Fruit fly (Drosophila melanogaster) whole organism, prepupa: ENCODE data around the gene fit.

Experiments
- Blimp-1 ChIP-seq: fragments of 200-800 bp; sonication (Bioruptor generic); optimal IDR thresholded peaks from 3 replicates; lab custom pipeline; 2017; ENCODE audit warnings: missing biosample characterization, missing genetic modification characterization, mild to moderate bottlenecking, moderate library complexity, missing genetic modification reagents
- CG10669 ChIP-seq: fragments of 200-800 bp; sonication (Bioruptor generic); optimal IDR thresholded peaks from 3 replicates; lab custom pipeline; 2018; ENCODE audit warnings: missing biosample characterization, mild to moderate bottlenecking, missing genetic modification characterization, moderate library complexity
- CG11294 ChIP-seq: fragments of 200-800 bp; sonication (Bioruptor generic); IDR thresholded peaks from 2 replicates; pipeline ENCODE4 v1.3.6; 2022; ENCODE audit warnings: missing biosample characterization, missing genetic modification characterization
- CG11762 ChIP-seq: fragments of 200-800 bp; sonication (Bioruptor generic); optimal IDR thresholded peaks from 3 replicates; lab custom pipeline; 2016; ENCODE audit warnings: missing biosample characterization, missing genetic modification characterization; ENCODE audit not compliant: insufficient read depth
- CG1621 ChIP-seq: fragments of 200-800 bp; sonication (Bioruptor generic); optimal IDR thresholded peaks from 3 replicates; lab custom pipeline; 2018; ENCODE audit warnings: missing biosample characterization, mild to moderate bottlenecking, missing genetic modification characterization
- CG3032 ChIP-seq: fragments of 200-800 bp; optimal IDR thresholded peaks from 2 replicates; lab custom pipeline; 2019; ENCODE audit warnings: missing biosample characterization, mild to moderate bottlenecking, missing genetic modification characterization, moderate library complexity
- CG31627 ChIP-seq: fragments of 200-800 bp; sonication (Bioruptor generic); optimal IDR thresholded peaks from 3 replicates; lab custom pipeline; 2016; ENCODE audit warnings: missing biosample characterization, missing genetic modification characterization
- CG32006 ChIP-seq: fragments of 200-800 bp; sonication (Bioruptor generic); optimal IDR thresholded peaks from 3 replicates; lab custom pipeline; 2017; ENCODE audit warnings: missing biosample characterization, mild to moderate bottlenecking, missing genetic modification characterization
- CG4318 ChIP-seq: fragments of 200-800 bp; sonication (Bioruptor generic); optimal IDR thresholded peaks from 3 replicates; lab custom pipeline; 2017; ENCODE audit warnings: missing biosample characterization, mild to moderate bottlenecking, missing genetic modification characterization
- CG6276 ChIP-seq: fragments of 200-800 bp; sonication (Bioruptor generic); optimal IDR thresholded peaks from 2 replicates; lab custom pipeline; 2017; ENCODE audit warnings: missing biosample characterization, mild to moderate bottlenecking, missing genetic modification characterization
- CG7368 ChIP-seq: fragments of 200-800 bp; sonication (Bioruptor generic); optimal IDR thresholded peaks from 3 replicates; lab custom pipeline; 2016; ENCODE audit warnings: missing biosample characterization, missing genetic modification characterization
- CG8119 ChIP-seq: fragments of 200-800 bp; sonication (Bioruptor generic); IDR thresholded peaks from 3 replicates; pipeline ENCODE4 v1.3.6; 2022; ENCODE audit warnings: missing biosample characterization, missing genetic modification characterization
- CG8632 ChIP-seq: fragments of 200-800 bp; sonication (Bioruptor generic); optimal IDR thresholded peaks from 3 replicates; lab custom pipeline; 2016; ENCODE audit warnings: missing biosample characterization, missing genetic modification characterization
- CG9139 ChIP-seq: fragments of 200-800 bp; sonication (Bioruptor generic); optimal IDR thresholded peaks from 3 replicates; lab custom pipeline; 2017; ENCODE audit warnings: missing biosample characterization, mild to moderate bottlenecking, missing genetic modification characterization
- Eip75B ChIP-seq: fragments of 200-800 bp; sonication (Bioruptor generic); optimal IDR thresholded peaks from 3 replicates; lab custom pipeline; 2016; ENCODE audit warnings: missing biosample characterization, missing genetic modification characterization
- Eip93F ChIP-seq: fragments of 200-800 bp; sonication (Bioruptor generic); optimal IDR thresholded peaks from 2 replicates; lab custom pipeline; 2016; ENCODE audit warnings: missing biosample characterization, mild to moderate bottlenecking, missing genetic modification characterization
- Gug ChIP-seq: fragments of 200-800 bp; sonication (Bioruptor generic); IDR thresholded peaks from 2 replicates; pipeline ENCODE4 v1.3.6; 2022; ENCODE audit warnings: missing biosample characterization, missing genetic modification characterization
- Hr38 ChIP-seq: sonication (Bioruptor generic); optimal IDR thresholded peaks from 2 replicates; lab custom pipeline; 2016; ENCODE audit warnings: missing biosample characterization, missing genetic modification characterization
- Hr39 ChIP-seq: fragments of 200-800 bp; sonication (Bioruptor generic); optimal IDR thresholded peaks from 2 replicates; lab custom pipeline; 2016; ENCODE audit warnings: missing biosample characterization, missing genetic modification characterization
- Met ChIP-seq: fragments of 200-800 bp; sonication (Bioruptor generic); optimal IDR thresholded peaks from 3 replicates; lab custom pipeline; 2016; ENCODE audit warnings: missing biosample characterization, missing genetic modification characterization
- Sox102F ChIP-seq: fragments of 200-800 bp; sonication (Bioruptor generic); optimal IDR thresholded peaks from 2 replicates; lab custom pipeline; 2016; ENCODE audit warnings: missing biosample characterization, mild to moderate bottlenecking, missing genetic modification characterization
- Sox14 ChIP-seq: fragments of 200-800 bp; sonication (Bioruptor generic); optimal IDR thresholded peaks from 3 replicates; lab custom pipeline; 2016; ENCODE audit warnings: missing biosample characterization, missing genetic modification characterization
- Sox15 ChIP-seq: fragments of 200-800 bp; sonication (Bioruptor generic); optimal IDR thresholded peaks from 3 replicates; lab custom pipeline; 2016; ENCODE audit warnings: missing biosample characterization, missing genetic modification characterization
- acj6 ChIP-seq: fragments of 200-800 bp; sonication (Bioruptor generic); optimal IDR thresholded peaks from 3 replicates; lab custom pipeline; 2016; ENCODE audit warnings: missing biosample characterization, missing genetic modification characterization
- cyc ChIP-seq: fragments of 200-800 bp; sonication (Bioruptor generic); optimal IDR thresholded peaks from 3 replicates; lab custom pipeline; 2016; ENCODE audit warnings: missing biosample characterization, missing genetic modification characterization
- dsx ChIP-seq: fragments of 200-800 bp; optimal IDR thresholded peaks from 3 replicates; lab custom pipeline; 2019; ENCODE audit warnings: missing biosample characterization, mild to moderate bottlenecking, missing genetic modification characterization, moderate library complexity; ENCODE audit not compliant: poor library complexity, severe bottlenecking
- eg ChIP-seq: fragments of 200-800 bp; sonication (Bioruptor generic); IDR thresholded peaks from 3 replicates; pipeline ENCODE4 v1.3.6; 2022; ENCODE audit warnings: missing biosample characterization, missing genetic modification characterization
- fd59A ChIP-seq: fragments of 200-800 bp; sonication (Bioruptor generic); optimal IDR thresholded peaks from 2 replicates; lab custom pipeline; 2017; ENCODE audit warnings: missing biosample characterization, mild to moderate bottlenecking, missing genetic modification characterization, missing genetic modification reagents
- fd85E ChIP-seq: fragments of 200-800 bp; sonication (Bioruptor generic); optimal IDR thresholded peaks from 3 replicates; lab custom pipeline; 2016; ENCODE audit warnings: missing biosample characterization, missing genetic modification characterization
- fkh ChIP-seq: fragments of 200-800 bp; sonication (Bioruptor generic); optimal IDR thresholded peaks from 3 replicates; lab custom pipeline; 2017; ENCODE audit warnings: missing biosample characterization, mild to moderate bottlenecking, missing genetic modification characterization, moderate library complexity
- lz ChIP-seq: fragments of 200-800 bp; sonication (Bioruptor generic); optimal IDR thresholded peaks from 3 replicates; lab custom pipeline; 2016; ENCODE audit warnings: missing biosample characterization, missing genetic modification characterization
- net ChIP-seq: fragments of 200-800 bp; sonication (Bioruptor generic); optimal IDR thresholded peaks from 3 replicates; lab custom pipeline; 2016; ENCODE audit warnings: missing biosample characterization, missing genetic modification characterization
- pdm3 ChIP-seq: fragments of 200-800 bp; sonication (Bioruptor generic); optimal IDR thresholded peaks from 3 replicates; lab custom pipeline; 2016; ENCODE audit warnings: missing biosample characterization, missing genetic modification characterization
- salr ChIP-seq, 2 experiments: fragments of 200-800 bp; sonication (Bioruptor generic); optimal IDR thresholded peaks; 3 replicates each; lab custom pipeline; 2016 to 2018; ENCODE audit warnings: missing biosample characterization in 2 of 2, missing genetic modification characterization in 2 of 2, mild to moderate bottlenecking in 1 of 2
- ss ChIP-seq, 2 experiments: fragments of 200-800 bp; sonication (Bioruptor generic); optimal IDR thresholded peaks; 2 replicates in 1 of 2; 3 replicates in 1 of 2; lab custom pipeline; 2017 to 2018; ENCODE audit warnings: mild to moderate bottlenecking in 2 of 2, missing biosample characterization in 2 of 2, missing genetic modification characterization in 2 of 2, moderate library complexity in 1 of 2
- svp ChIP-seq: fragments of 200-800 bp; sonication (Bioruptor generic); peaks from one replicate; lab custom pipeline; 2016; ENCODE audit warnings: missing biosample characterization, missing genetic modification characterization
- topi ChIP-seq: fragments of 200-800 bp; sonication (Bioruptor generic); optimal IDR thresholded peaks from 3 replicates; lab custom pipeline; 2016; ENCODE audit warnings: missing biosample characterization, missing genetic modification characterization
- vri ChIP-seq: fragments of 200-800 bp; sonication (Bioruptor generic); optimal IDR thresholded peaks from 3 replicates; lab custom pipeline; 2016; ENCODE audit warnings: missing biosample characterization, mild to moderate bottlenecking, missing genetic modification characterization

fit gene

DNA sequence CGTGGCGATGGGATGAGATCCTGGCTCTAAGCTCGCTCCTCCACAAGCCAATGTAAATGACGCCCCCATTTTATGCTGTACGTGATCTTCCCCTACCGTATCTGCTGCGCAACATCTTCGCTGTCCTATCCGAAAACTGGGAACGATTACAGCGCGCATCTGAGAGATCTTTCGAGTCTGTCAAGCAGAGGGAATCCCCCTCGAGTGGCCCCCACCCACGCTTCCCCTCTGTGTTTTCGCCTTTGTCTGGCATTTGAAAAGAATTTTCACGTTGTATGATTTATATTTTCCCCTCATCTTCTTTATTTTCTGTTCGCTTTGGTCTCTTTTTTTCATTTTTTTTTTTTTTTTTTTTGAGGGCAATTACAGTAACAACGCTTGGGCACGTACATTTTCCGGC lies 36.8 kb downstream of the fit start:
- peak; percentile 19; the same call in 1 of the 3 replicates for TF ChIP-seq CG8119 (GFP tag; lab: Robert Waterston, UW)
- TF ChIP-seq vri (GFP tag; lab: Kevin White, UChicago) = no peak

dm6 chr3R:21846559-21846958 lies 37.7 kb downstream of the fit start, which contains the start of gene Gr93d:
Gene Gr93d (minus strand): TSS chr3R:21846659.
- TF ChIP-seq cyc (no peak), Eip75B (no peak), CG6276 (GFP tag; lab: Kevin White, UChicago) (no peak)

DNA sequence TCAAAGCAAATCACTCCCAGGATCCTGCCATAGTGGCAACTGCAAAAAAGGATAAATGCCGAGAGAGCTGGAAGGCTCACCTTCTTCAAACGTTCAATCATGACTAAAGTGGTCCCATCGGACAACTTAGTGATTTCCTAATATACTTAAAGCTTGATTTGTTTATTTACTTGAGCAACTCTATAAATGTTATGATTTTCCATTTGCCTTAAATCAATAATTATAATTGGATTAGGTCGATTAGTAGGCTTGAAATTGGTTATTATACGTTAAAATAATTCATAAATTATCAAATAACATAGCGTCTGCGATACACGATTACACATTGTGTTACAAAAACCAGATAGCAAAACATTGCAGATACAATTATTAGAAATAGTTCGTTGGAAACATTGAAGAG lies 39.1 kb downstream of the fit start, which contains the start of gene Gr93c:
Gene Gr93c (minus strand): TSS at position 101 of the 400 bp plus-strand sequence.
- no peak for TF ChIP-seq pdm3 (GFP tag; lab: Kevin White, UChicago)
- no peak for TF ChIP-seq CG9139 (GFP tag; lab: Kevin White, UChicago)
- no peak for TF ChIP-seq fd85E
- no peak for TF ChIP-seq lz (GFP tag; lab: Kevin White, UChicago)
- TF ChIP-seq fkh (GFP tag; lab: Kevin White, UChicago) = no peak
- no peak for TF ChIP-seq svp (GFP tag; lab: Kevin White, UChicago)
- no peak for TF ChIP-seq CG11294 (GFP tag; lab: Robert Waterston, UW)
- no peak for TF ChIP-seq Hr39
- no peak for TF ChIP-seq acj6
- no peak for TF ChIP-seq Met
- no peak for TF ChIP-seq CG7368 (GFP tag; lab: Kevin White, UChicago)
- no peak for TF ChIP-seq Blimp-1 (GFP tag; lab: Kevin White, UChicago)
- TF ChIP-seq Gug (GFP tag; lab: Robert Waterston, UW) = no peak
- no peak for TF ChIP-seq dsx
- no peak for TF ChIP-seq cyc

- TF ChIP-seq CG9139 (GFP tag; lab: Kevin White, UChicago) (no peak), CG11294 (GFP tag; lab: Robert Waterston, UW) (no peak), CG1621 (tag; lab: Kevin White, UChicago) (no peak), CG10669 (GFP tag; lab: Kevin White, UChicago) (no peak), svp (GFP tag; lab: Kevin White, UChicago) (no peak), salr (GFP tag; optimal IDR thresholded peaks at IDR 0.05; lab: Kevin White, UChicago) (no peak), Met (no peak), fd59A (GFP tag; lab: Kevin White, UChicago) (no peak)
- TF ChIP-seq, all 60 proteins: peak for 0
These were observed 40.6 kb downstream of the fit start, which contains the start of gene Gr93b for dm6 chr3R:21843665-21844064. Gene Gr93b (minus strand): TSS chr3R:21843765.

dm6 chr3R:21841474-21842376 lies 42.5 kb downstream of the fit start:
- TF ChIP-seq eg (no peak), Sox102F (no peak), fkh (GFP tag; lab: Kevin White, UChicago) (no peak), ss (GFP tag; optimal IDR thresholded peaks at IDR 0.05; lab: Kevin White, UChicago) (peak; percentile 28), Eip93F (GFP tag; lab: Kevin White, UChicago) (no peak), Gug (GFP tag; lab: Robert Waterston, UW) (no peak), Met (peak; percentile 32), Sox15 (GFP tag; lab: Kevin White, UChicago) (no peak), CG1621 (tag; lab: Kevin White, UChicago) (no peak), Hr38 (GFP tag; lab: Kevin White, UChicago) (no peak), CG8632 (no peak), topi (GFP tag; lab: Kevin White, UChicago) (peak; percentile 32), Sox14 (GFP tag; lab: Kevin White, UChicago) (peak; percentile 1), cyc (peak; percentile 33), acj6 (peak; percentile 42), fd85E (no peak), CG8119 (GFP tag; lab: Robert Waterston, UW) (no peak), CG3032 (no peak), CG31627 (peak; percentile 31), fd59A (GFP tag; lab: Kevin White, UChicago) (no peak), CG11762 (GFP tag; lab: Kevin White, UChicago) (peak; percentile 4), CG11294 (GFP tag; lab: Robert Waterston, UW) (no peak), CG4318 (no peak), lz (GFP tag; lab: Kevin White, UChicago) (peak; percentile 6), dsx (no peak), Blimp-1 (GFP tag; lab: Kevin White, UChicago) (no peak), CG9139 (GFP tag; lab: Kevin White, UChicago) (peak; percentile 3), salr (GFP tag; optimal IDR thresholded peaks at IDR 0.05; lab: Kevin White, UChicago) (no peak), CG32006 (GFP tag; lab: Kevin White, UChicago) (no peak), net (GFP tag; lab: Kevin White, UChicago) (no peak)
